Fruit fly (Drosophila melanogaster) whole organism, embryonic: ENCODE results near the gene CG32302.

Experiments
- Bdp1 ChIP-seq: fragments of 200-800 bp; sonication (Bioruptor generic); optimal IDR thresholded peaks from 3 replicates; lab custom pipeline; 2016; ENCODE audit warnings: missing biosample characterization, missing genetic modification characterization
- CG10274 ChIP-seq: fragments of 200-800 bp; sonication (Bioruptor generic); optimal IDR thresholded peaks from 3 replicates; lab custom pipeline; 2017; ENCODE audit warnings: missing biosample characterization, mild to moderate bottlenecking, missing genetic modification characterization
- CG10462 ChIP-seq: fragments of 200-800 bp; sonication (Bioruptor generic); optimal IDR thresholded peaks from 2 replicates; lab custom pipeline; 2016; ENCODE audit warnings: missing biosample characterization, missing genetic modification characterization
- CG11085 ChIP-seq: fragments of 200-800 bp; sonication (Bioruptor generic); IDR thresholded peaks from 2 replicates; pipeline ENCODE4 v1.3.6; 2022; ENCODE audit warnings: missing biosample characterization, missing genetic modification characterization
- CG11247 ChIP-seq: fragments of 200-800 bp; sonication (Bioruptor generic); IDR thresholded peaks from 2 replicates; pipeline ENCODE4 v1.3.6; 2022; ENCODE audit warnings: missing biosample characterization, missing genetic modification characterization
- CG12299 ChIP-seq: fragments of 200-800 bp; sonication (Bioruptor generic); optimal IDR thresholded peaks from 2 replicates; lab custom pipeline; 2018; ENCODE audit warnings: missing biosample characterization, mild to moderate bottlenecking, missing genetic modification characterization
- CG13287 ChIP-seq: fragments of 200-800 bp; sonication (Bioruptor generic); IDR thresholded peaks from 2 replicates; pipeline ENCODE4 v1.3.6; 2022; ENCODE audit warnings: missing biosample characterization, missing genetic modification characterization; ENCODE audit not compliant: partially characterized antibody
- CG13775 ChIP-seq: fragments of 200-800 bp; sonication (Bioruptor generic); optimal IDR thresholded peaks from 3 replicates; lab custom pipeline; 2017; ENCODE audit warnings: missing biosample characterization, mild to moderate bottlenecking, missing genetic modification characterization
- CG30020 ChIP-seq: fragments of 200-800 bp; optimal IDR thresholded peaks from 2 replicates; lab custom pipeline; 2019; ENCODE audit warnings: missing biosample characterization, mild to moderate bottlenecking, missing genetic modification characterization, moderate library complexity
- CG3407 ChIP-seq: fragments of 200-800 bp; sonication (Bioruptor generic); optimal IDR thresholded peaks from 2 replicates; lab custom pipeline; 2018; ENCODE audit warnings: missing biosample characterization, mild to moderate bottlenecking, missing genetic modification characterization
- CG3726 ChIP-seq: fragments of 200-800 bp; sonication (Bioruptor generic); IDR thresholded peaks from 3 replicates; pipeline ENCODE4, ENCODE4 v1.3.6; 2022; ENCODE audit warnings: missing biosample characterization, missing genetic modification characterization
- CG5953 ChIP-seq: fragments of 200-800 bp; sonication (Bioruptor generic); IDR thresholded peaks from 2 replicates; pipeline ENCODE4 v1.3.6; 2022; ENCODE audit warnings: missing biosample characterization, missing genetic modification characterization
- CG7271 ChIP-seq: fragments of 200-800 bp; sonication (Bioruptor generic); optimal IDR thresholded peaks from 2 replicates; lab custom pipeline; 2018; ENCODE audit warnings: missing biosample characterization, mild to moderate bottlenecking, missing genetic modification characterization, moderate library complexity
- CG9817 ChIP-seq: fragments of 200-800 bp; sonication (Bioruptor generic); optimal IDR thresholded peaks from 2 replicates; lab custom pipeline; 2018; ENCODE audit warnings: missing biosample characterization, mild to moderate bottlenecking, missing genetic modification characterization, moderate library complexity
- CTCF ChIP-seq: fragments of 200-800 bp; sonication (Bioruptor generic); optimal IDR thresholded peaks from 2 replicates; lab custom pipeline; 2017; ENCODE audit warnings: missing biosample characterization, mild to moderate bottlenecking, missing genetic modification characterization, moderate library complexity
- CrebB ChIP-seq: fragments of 200-800 bp; sonication (Bioruptor generic); optimal IDR thresholded peaks from 3 replicates; lab custom pipeline; 2018; ENCODE audit warnings: missing biosample characterization, mild to moderate bottlenecking, missing genetic modification characterization
- Dll ChIP-seq: fragments of 200-800 bp; sonication (Bioruptor generic); IDR thresholded peaks from 4 replicates; pipeline ENCODE4 v1.3.6; 2022; ENCODE audit warnings: missing biosample characterization, missing genetic modification characterization; ENCODE audit not compliant: partially characterized antibody
- Fer1 ChIP-seq: fragments of 200-800 bp; sonication (Bioruptor generic); optimal IDR thresholded peaks from 2 replicates; lab custom pipeline; 2017; ENCODE audit warnings: missing biosample characterization, mild to moderate bottlenecking, missing genetic modification characterization
- Hand ChIP-seq: fragments of 200-800 bp; sonication (Bioruptor generic); optimal IDR thresholded peaks from 2 replicates; lab custom pipeline; 2017; ENCODE audit warnings: mild to moderate bottlenecking, missing biosample characterization, missing genetic modification reagents, missing genetic modification characterization
- Hr51 ChIP-seq, 2 experiments: fragments of 200-800 bp; sonication (Bioruptor generic); optimal IDR thresholded peaks; 2 replicates in 1 of 2; 3 replicates in 1 of 2; lab custom pipeline; 2016 to 2018; ENCODE audit warnings: missing biosample characterization in 2 of 2, missing genetic modification characterization in 2 of 2, mild to moderate bottlenecking in 1 of 2, moderate library complexity in 1 of 2
- Lim3 ChIP-seq: fragments of 200-800 bp; sonication (Bioruptor generic); IDR thresholded peaks from 2 replicates; pipeline ENCODE4 v1.3.6; 2022; ENCODE audit warnings: missing biosample characterization, missing genetic modification characterization
- Med ChIP-seq: fragments of 200-800 bp; sonication (Bioruptor generic); peaks from one replicate; lab custom pipeline; 2016; ENCODE audit warnings: missing biosample characterization, missing genetic modification characterization, mild to moderate bottlenecking, inconsistent platforms, moderate library complexity
- Sin3A ChIP-seq: fragments of >200 bp; optimal IDR thresholded peaks from 2 replicates; lab custom pipeline; 2018
- Sry-β ChIP-seq: fragments of 200-800 bp; sonication (Bioruptor generic); optimal IDR thresholded peaks from 2 replicates; lab custom pipeline; 2018; ENCODE audit warnings: missing biosample characterization, mild to moderate bottlenecking, missing genetic modification characterization, moderate library complexity
- Ssrp ChIP-seq: fragments of 200-800 bp; sonication (Bioruptor generic); optimal IDR thresholded peaks from 2 replicates; lab custom pipeline; 2018; ENCODE audit warnings: missing biosample characterization, mild to moderate bottlenecking, missing genetic modification characterization, moderate library complexity
- Tbp ChIP-seq: fragments of >200 bp; optimal IDR thresholded peaks from 2 replicates; lab custom pipeline; 2018; ENCODE audit warnings: missing biosample characterization, missing genetic modification characterization
- Trl ChIP-seq, 3 experiments: fragments of >200 bp in 2 of 3; fragments of 200-800 bp in 1 of 3; sonication (Bioruptor generic) in 1 of 3; optimal IDR thresholded peaks; 2 replicates in 1 of 3; 3 replicates in 2 of 3; lab custom pipeline; 2016 to 2017; ENCODE audit warnings: missing biosample characterization in 1 of 3, missing genetic modification characterization in 1 of 3
- amos ChIP-seq: fragments of 200-800 bp; sonication (Bioruptor generic); IDR thresholded peaks from 2 replicates; pipeline ENCODE4 v1.3.6; 2022; ENCODE audit warnings: missing biosample characterization, missing genetic modification characterization; ENCODE audit not compliant: partially characterized antibody
- chif ChIP-seq, 2 experiments: fragments of 200-800 bp; sonication (Bioruptor generic); optimal IDR thresholded peaks; 3 replicates each; lab custom pipeline; 2016; ENCODE audit warnings: missing biosample characterization in 2 of 2, missing genetic modification characterization in 2 of 2
- chinmo ChIP-seq: fragments of 200-800 bp; sonication (Bioruptor generic); IDR thresholded peaks from 4 replicates; pipeline ENCODE4 v1.3.6; 2022; ENCODE audit warnings: missing biosample characterization, missing genetic modification characterization; ENCODE audit not compliant: partially characterized antibody
- chm ChIP-seq: fragments of 200-800 bp; sonication (Bioruptor generic); IDR thresholded peaks from 2 replicates; pipeline ENCODE4 v1.3.6; 2022; ENCODE audit warnings: missing biosample characterization, missing genetic modification characterization
- corto ChIP-seq: fragments of 200-800 bp; sonication (Bioruptor generic); optimal IDR thresholded peaks from 2 replicates; lab custom pipeline; 2016; ENCODE audit warnings: missing biosample characterization, mild to moderate bottlenecking, missing genetic modification characterization, moderate library complexity
- crol ChIP-seq: fragments of 200-800 bp; sonication (Bioruptor generic); IDR thresholded peaks from 2 replicates; pipeline ENCODE4 v1.3.6; 2022; ENCODE audit warnings: missing biosample characterization, missing genetic modification characterization
- danr ChIP-seq: fragments of 200-800 bp; sonication (Bioruptor generic); IDR thresholded peaks from 2 replicates; pipeline ENCODE4 v1.3.6; 2022; ENCODE audit warnings: missing biosample characterization, missing genetic modification characterization
- gem ChIP-seq: fragments of 200-800 bp; sonication (Bioruptor generic); optimal IDR thresholded peaks from 2 replicates; lab custom pipeline; 2019; ENCODE audit warnings: missing biosample characterization, mild to moderate bottlenecking, missing genetic modification characterization, moderate library complexity
- gfzf ChIP-seq: fragments of 200-800 bp; sonication (Bioruptor generic); optimal IDR thresholded peaks from 2 replicates; lab custom pipeline; 2016; ENCODE audit warnings: missing biosample characterization, mild to moderate bottlenecking, missing genetic modification characterization, moderate library complexity
- gro ChIP-seq: fragments of 200-800 bp; sonication (Bioruptor generic); optimal IDR thresholded peaks from 2 replicates; lab custom pipeline; 2016; ENCODE audit warnings: missing biosample characterization, missing genetic modification characterization
- jigr1 ChIP-seq: fragments of 200-800 bp; sonication (Bioruptor generic); IDR thresholded peaks from 3 replicates; pipeline ENCODE4 v1.3.6; 2022; ENCODE audit warnings: missing biosample characterization, missing genetic modification characterization
- otp ChIP-seq: fragments of 200-800 bp; sonication (Bioruptor generic); IDR thresholded peaks from 3 replicates; pipeline ENCODE4, ENCODE4 v1.3.6; 2022; ENCODE audit warnings: missing biosample characterization, missing genetic modification characterization
- ro ChIP-seq: fragments of 200-800 bp; sonication (Bioruptor generic); IDR thresholded peaks from 2 replicates; pipeline ENCODE4 v1.3.6; 2022; ENCODE audit warnings: missing biosample characterization, missing genetic modification characterization
- sc ChIP-seq, 3 experiments: fragments of >200 bp in 2 of 3; fragments of 200-800 bp in 1 of 3; sonication (Bioruptor generic) in 1 of 3; optimal IDR thresholded peaks; 2 replicates in 2 of 3; 3 replicates in 1 of 3; lab custom pipeline; 2017; ENCODE audit warnings: mild to moderate bottlenecking in 1 of 3, missing biosample characterization in 1 of 3, missing genetic modification characterization in 1 of 3, missing genetic modification reagents in 1 of 3
- sens ChIP-seq: fragments of 200-800 bp; sonication (Bioruptor generic); peaks from one replicate; lab custom pipeline; 2016; ENCODE audit warnings: missing biosample characterization, missing genetic modification characterization
- sim ChIP-seq: fragments of 200-800 bp; sonication (Bioruptor generic); IDR thresholded peaks from 2 replicates; pipeline ENCODE4 v1.3.6; 2022; ENCODE audit warnings: missing biosample characterization, missing genetic modification characterization
- sob ChIP-seq: fragments of 200-800 bp; sonication (Bioruptor generic); IDR thresholded peaks from 2 replicates; pipeline ENCODE4 v1.3.6; 2022; ENCODE audit warnings: missing biosample characterization, missing genetic modification characterization
- tap ChIP-seq: fragments of 200-800 bp; optimal IDR thresholded peaks from 3 replicates; lab custom pipeline; 2019; ENCODE audit warnings: missing biosample characterization, mild to moderate bottlenecking, missing genetic modification characterization, moderate library complexity
- trh ChIP-seq: fragments of 200-800 bp; sonication (Bioruptor generic); optimal IDR thresholded peaks from 2 replicates; lab custom pipeline; 2016; ENCODE audit warnings: missing biosample characterization, missing genetic modification characterization
- unc-4 ChIP-seq: fragments of 200-800 bp; sonication (Bioruptor generic); IDR thresholded peaks from 2 replicates; pipeline ENCODE4 v1.3.6; 2022; ENCODE audit warnings: missing biosample characterization, missing genetic modification characterization; ENCODE audit not compliant: partially characterized antibody
- zen ChIP-seq: fragments of 200-800 bp; sonication (Bioruptor generic); optimal IDR thresholded peaks from 3 replicates; lab custom pipeline; 2018; ENCODE audit warnings: missing biosample characterization, mild to moderate bottlenecking, missing genetic modification characterization, moderate library complexity
- zf30C ChIP-seq: fragments of 200-800 bp; sonication (Bioruptor generic); optimal IDR thresholded peaks from 3 replicates; lab custom pipeline; 2018; ENCODE audit warnings: missing biosample characterization, mild to moderate bottlenecking, missing genetic modification characterization

CG32302 gene

DNA sequence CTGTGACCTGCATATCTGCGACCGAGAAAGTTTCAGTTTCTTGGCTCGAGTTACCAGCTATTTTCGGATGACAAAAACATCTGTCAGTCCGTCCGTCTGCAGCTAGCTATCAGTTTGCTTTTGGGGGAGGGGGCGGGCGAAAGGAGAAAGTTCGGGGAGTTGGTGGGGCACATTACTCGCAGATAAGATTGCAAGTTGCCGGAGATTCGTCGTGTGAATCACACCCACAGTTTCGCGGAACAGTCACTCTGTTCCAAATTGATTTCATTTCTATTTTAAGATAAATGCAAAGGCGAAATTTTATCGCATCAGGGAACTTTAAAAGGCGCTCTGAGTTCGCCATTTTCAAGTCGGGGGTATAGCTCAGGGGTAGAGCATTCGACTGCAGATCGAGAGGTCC, 4.8 kb downstream of the CG32302 start:
- TF ChIP-seq amos (GFP tag; lab: Robert Waterston, UW) (peak; percentile 46; the same call in 1 of the 2 replicates), gro (no peak), sob (GFP tag; lab: Robert Waterston, UW) (no peak), otp (GFP tag; lab: Robert Waterston, UW) (no peak), Bdp1 (peak; percentile 22)

DNA sequence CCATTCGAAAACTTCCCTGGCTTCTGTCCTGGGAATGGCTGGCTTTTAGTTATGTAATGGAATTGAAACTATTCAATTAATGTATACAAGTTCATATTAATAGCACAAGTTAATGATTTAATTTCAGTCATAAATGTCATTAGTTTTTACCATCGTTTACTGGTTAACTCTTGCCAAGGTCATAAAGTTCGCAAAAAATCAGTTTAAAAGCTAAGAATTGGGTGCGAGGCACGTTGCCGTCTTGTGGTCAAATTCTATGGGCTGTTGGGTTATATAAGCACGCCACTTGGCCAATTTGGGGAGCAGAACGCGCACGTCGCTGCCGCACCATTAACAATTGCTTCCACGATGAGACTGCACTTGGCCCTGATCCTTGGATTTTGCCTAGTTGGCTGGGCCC, 7.6 kb downstream of the CG32302 start, which contains the start of gene yellow-g2:
yellow-g2 (plus strand) TSS at position 301 of the 400 bp plus-strand sequence.
- TF ChIP-seq CG30020, result no peak
- no peak for TF ChIP-seq CTCF
- no peak for TF ChIP-seq Fer1 (GFP tag; lab: Kevin White, UChicago)
- TF ChIP-seq CG10462, result no peak
- TF ChIP-seq Lim3 (GFP tag; lab: Robert Waterston, UW), result no peak
- no peak for TF ChIP-seq trh (GFP tag; lab: Kevin White, UChicago)
- TF ChIP-seq chm (GFP tag; lab: Robert Waterston, UW), result no peak
- no peak for TF ChIP-seq ro (GFP tag; lab: Robert Waterston, UW)
- no peak for TF ChIP-seq CG3726 (GFP tag; lab: Robert Waterston, UW)
- TF ChIP-seq Hand (GFP tag; lab: Kevin White, UChicago), result no peak
- TF ChIP-seq CG11085 (GFP tag; lab: Robert Waterston, UW), result no peak
- TF ChIP-seq Dll (GFP tag; lab: Robert Waterston, UW), result no peak
- no peak for TF ChIP-seq CG10274
- no peak for TF ChIP-seq zf30C
- no peak for TF ChIP-seq Sin3A
- TF ChIP-seq corto (GFP tag; lab: Kevin White, UChicago), result no peak

DNA sequence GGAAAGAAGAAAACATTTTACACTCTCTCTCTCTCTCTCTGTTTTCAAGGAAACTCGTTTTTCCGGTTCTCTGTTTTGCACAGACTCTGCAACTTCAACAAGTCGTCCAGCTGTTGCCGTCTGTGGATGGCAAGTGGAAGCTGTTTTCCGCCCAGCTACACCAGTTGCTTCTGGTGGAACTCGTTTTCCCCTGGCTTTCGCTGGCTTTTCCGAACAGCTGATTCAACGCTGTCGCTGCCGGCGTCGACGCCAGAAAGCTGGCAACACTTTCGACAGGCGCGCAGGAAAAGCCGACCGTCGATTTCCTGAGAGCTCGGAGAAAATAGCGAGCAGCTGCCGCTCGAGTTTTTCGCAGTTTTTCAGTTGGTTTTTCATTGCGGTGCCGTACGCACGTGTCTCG, 13.9 kb downstream of the CG32302 start, which contains the start of gene MsR2:
MsR2 (plus strand) TSS at position 378 of the 400 bp plus-strand sequence.
- TF ChIP-seq Trl (optimal IDR thresholded peaks at IDR 0.05; lab: Kevin White, UChicago) (peak; percentile 4 to 38), Trl (GFP tag; optimal IDR thresholded peaks at IDR 0.05; lab: Kevin White, UChicago) (no peak), CG12299 (no peak), unc-4 (GFP tag; lab: Robert Waterston, UW) (0 out of 2 replicates have a peak, but pooled peaks have one; percentile 29), CG13775 (GFP tag; lab: Kevin White, UChicago) (no peak), CG5953 (no peak), gfzf (GFP tag; lab: Kevin White, UChicago) (no peak), sens (GFP tag; lab: Kevin White, UChicago) (no peak), chinmo (GFP tag; lab: Robert Waterston, UW) (0 out of 4 replicates have a peak, but pooled peaks have one; percentile 51), Sry-β (no peak), CG13287 (peak; percentile 17; the same call in 1 of the 2 replicates), Hr51 (GFP tag; optimal IDR thresholded peaks at IDR 0.05; lab: Kevin White, UChicago) (no peak), Med (GFP tag; lab: Kevin White, UChicago) (no peak), CG7271 (tag; lab: Kevin White, UChicago) (no peak), sc (optimal IDR thresholded peaks at IDR 0.05; lab: Kevin White, UChicago) (no peak), sc (GFP tag; optimal IDR thresholded peaks at IDR 0.05; lab: Kevin White, UChicago) (no peak), CG11247 (GFP tag; lab: Robert Waterston, UW) (no peak), CG3407 (no peak), sob (GFP tag; lab: Robert Waterston, UW) (no peak), Tbp (GFP tag; lab: Kevin White, UChicago) (no peak), CG9817 (no peak), chif (GFP tag; optimal IDR thresholded peaks at IDR 0.05; lab: Kevin White, UChicago) (no peak), tap (tag; lab: Kevin White, UChicago) (no peak), zen (tag; lab: Kevin White, UChicago) (no peak), Ssrp (tag; lab: Kevin White, UChicago) (no peak), jigr1 (GFP tag; lab: Robert Waterston, UW) (no peak), gem (tag; lab: Kevin White, UChicago) (no peak), danr (GFP tag; lab: Robert Waterston, UW) (no peak), sim (GFP tag; lab: Robert Waterston, UW) (no peak), CrebB (tag; lab: Kevin White, UChicago) (no peak), crol (GFP tag; lab: Robert Waterston, UW) (no peak)
